Worm (Caenorhabditis elegans): Measurements from ENCODE around the gene gst-39.

Gene gst-39

DNA sequence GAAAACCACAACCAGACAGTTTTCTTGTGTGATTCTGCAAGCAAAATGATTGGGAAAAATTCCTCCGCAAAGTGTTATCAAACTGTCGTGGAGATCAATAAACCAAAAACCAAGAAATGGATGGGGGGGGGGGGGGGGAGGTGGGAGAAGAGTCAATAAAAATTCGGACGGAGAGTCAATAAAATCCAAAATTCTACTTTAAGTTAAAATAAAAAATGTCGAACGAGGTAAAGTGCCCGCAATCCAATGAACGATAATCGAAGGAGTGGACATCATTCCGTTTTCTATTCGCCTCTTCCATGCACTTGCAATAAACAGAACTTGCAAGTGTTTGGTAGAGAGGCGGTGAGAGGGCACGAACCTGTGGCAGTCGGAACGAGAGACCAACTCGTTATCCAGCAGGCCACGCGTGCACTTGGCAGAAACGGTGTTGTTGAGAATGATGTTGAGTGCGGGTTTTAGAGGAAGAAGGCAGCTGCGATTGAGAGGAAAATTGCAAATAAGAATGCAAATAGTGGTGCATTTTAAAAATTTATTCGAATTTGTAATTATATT lies 6.0 kb downstream of the gst-39 start, which contains the start of gene gst-27 (continued):
- TF ChIP-seq nhr-10 (tag; optimal IDR thresholded peaks at IDR 0.05) (no peak), daf-12 (tag; optimal IDR thresholded peaks at IDR 0.05) (no peak), aha-1 (tag) (peak; percentile 99), lsy-2 (tag; optimal IDR thresholded peaks at IDR 0.05) (no peak), fkh-10 (GFP tag; optimal IDR thresholded peaks at IDR 0.05) (peak; percentile 54), ceh-44 (GFP tag; IDR thresholded peaks at IDR 0.05) (peak; percentile 60; the same call in 1 of the 2 replicates), mes-2 (tag; optimal IDR thresholded peaks at IDR 0.05; ENCODE audit: poor library complexity, severe bottlenecking) (peak; percentile 86), arid-1 (GFP tag; conservative IDR thresholded peaks at IDR 0.05) (peak; percentile 71), vab-7 (GFP tag; IDR thresholded peaks at IDR 0.05) (peak; percentile 95), ztf-11 (tag; optimal IDR thresholded peaks at IDR 0.05) (peak; percentile 27), F44E2.7 (GFP tag; IDR thresholded peaks at IDR 0.05) (peak; percentile 60; the same call in 1 of the 2 replicates), zfp-2 (tag; optimal IDR thresholded peaks at IDR 0.05) (peak; percentile 46), egl-27 (tag; optimal IDR thresholded peaks at IDR 0.05) (no peak), nhr-6 (tag; optimal IDR thresholded peaks at IDR 0.05) (peak; percentile 40), D1046.2 (GFP tag; IDR thresholded peaks at IDR 0.05) (0 out of 2 replicates have a peak, but pooled peaks have one; percentile 45), pha-4 (GFP tag; IDR thresholded peaks at IDR 0.05) (peak; percentile 91), pha-4 (tag; optimal IDR thresholded peaks at IDR 0.05) (no peak), attf-4 (tag; optimal IDR thresholded peaks at IDR 0.05) (no peak), nhr-77 (tag; optimal IDR thresholded peaks at IDR 0.05) (peak; percentile 93), ceh-20 (GFP tag; IDR thresholded peaks at IDR 0.05) (peak; percentile 76), Y105C5A.15 (GFP tag; IDR thresholded peaks at IDR 0.05) (peak; percentile 87; the same call in 1 of the 2 replicates), mxl-3 (GFP tag; optimal IDR thresholded peaks at IDR 0.05) (peak; percentile 81), dmd-8 (GFP tag; IDR thresholded peaks at IDR 0.05) (peak; percentile 89), gei-8 (GFP tag; optimal IDR thresholded peaks at IDR 0.05) (peak; percentile 90), mep-1 (tag; optimal IDR thresholded peaks at IDR 0.05) (peak; percentile 92), dmd-9 (GFP tag; IDR thresholded peaks at IDR 0.05) (peak; percentile 78), nhr-25 (tag; optimal IDR thresholded peaks at IDR 0.05; ENCODE audit: borderline replicate concordance, insufficient read depth) (peak; percentile 43), pqm-1 (tag; optimal IDR thresholded peaks at IDR 0.05) (peak; percentile 22), nhr-111 (GFP tag; optimal IDR thresholded peaks at IDR 0.05) (peak; percentile 50), nhr-42 (GFP tag; IDR thresholded peaks at IDR 0.05) (peak; percentile 92), hmg-1.1 (GFP tag; IDR thresholded peaks at IDR 0.05) (peak; percentile 90), rbr-2 (tag; optimal IDR thresholded peaks at IDR 0.05) (peak; percentile 77), skn-1 (tag; optimal IDR thresholded peaks at IDR 0.05) (no peak), hlh-11 (tag; optimal IDR thresholded peaks at IDR 0.05) (peak; percentile 82), ces-1 (GFP tag; optimal IDR thresholded peaks at IDR 0.05) (no peak), tag-97 (GFP tag; IDR thresholded peaks at IDR 0.05) (no peak), mdl-1 (tag; optimal IDR thresholded peaks at IDR 0.05) (peak in 1 of 2 experiments; percentile 43), mdt-29 (GFP tag; IDR thresholded peaks at IDR 0.05) (peak; percentile 83), T20F7.1 (GFP tag; optimal IDR thresholded peaks at IDR 0.05) (no peak), jun-1 (tag; optimal IDR thresholded peaks at IDR 0.05) (peak; percentile 68), mxl-2 (GFP tag; conservative IDR thresholded peaks at IDR 0.05) (0 out of 2 replicates have a peak, but pooled peaks have one; percentile 42), madf-9 (GFP tag; conservative IDR thresholded peaks at IDR 0.05) (peak; percentile 72), lin-39 (tag; optimal IDR thresholded peaks at IDR 0.05) (no peak), tra-1 (GFP tag; IDR thresholded peaks at IDR 0.05) (peak; percentile 93), nhr-102 (tag; optimal IDR thresholded peaks at IDR 0.05) (peak; percentile 73), hif-1 (tag; optimal IDR thresholded peaks at IDR 0.05) (peak in 1 of 2 experiments; percentile 66), egl-43 (GFP tag; IDR thresholded peaks at IDR 0.05) (peak; percentile 97), lin-29 (GFP tag; IDR thresholded peaks at IDR 0.05) (peak; percentile 62; the same call in 1 of the 2 replicates), aly-2 (tag; optimal IDR thresholded peaks at IDR 0.05) (peak; percentile 47), ZK337.2 (GFP tag; IDR thresholded peaks at IDR 0.05) (peak; percentile 41; the same call in 1 of the 2 replicates)
